In genomic region chr3L:8707821-8708220, dm6 we compare ENCODE assay signal across 2 fruit fly cellular contexts.
TF ChIP-seq lines count a peak whose summit lies in the region.

No protein-coding gene starts in this region.

TF ChIP-seq in whole organism, prepupa, 60 proteins besides CTCF, POLR2A, EP300 and RAD21 (continued from another document):
- TF ChIP-seq acj6 (GFP tag; optimal IDR thresholded peaks at IDR 0.05; lab: Kevin White, UChicago) = peak; percentile 13
- TF ChIP-seq achi (GFP tag; optimal IDR thresholded peaks at IDR 0.05; lab: Kevin White, UChicago) = peak; percentile 10
- no peak for TF ChIP-seq fd59A (GFP tag; optimal IDR thresholded peaks at IDR 0.05; lab: Kevin White, UChicago)
- no peak for TF ChIP-seq Sox14 (GFP tag; optimal IDR thresholded peaks at IDR 0.05; lab: Kevin White, UChicago)
- 0 out of 3 replicates have a peak, but pooled peaks have one; percentile 43 for TF ChIP-seq CG6163 (GFP tag; IDR thresholded peaks at IDR 0.05; lab: Robert Waterston, UW)
- TF ChIP-seq CG16779 (tag; optimal IDR thresholded peaks at IDR 0.05; lab: Kevin White, UChicago) = no peak
- no peak for TF ChIP-seq CG6854 (GFP tag; optimal IDR thresholded peaks at IDR 0.05; lab: Kevin White, UChicago)
- TF ChIP-seq CG8632 (GFP tag; optimal IDR thresholded peaks at IDR 0.05; lab: Kevin White, UChicago) = peak; percentile 22

TF ChIP-seq in whole organism, wandering third instar larva, 38 proteins besides CTCF, POLR2A, EP300 and RAD21 (continued from another document):
- TF ChIP-seq woc (GFP tag; optimal IDR thresholded peaks at IDR 0.05; lab: Kevin White, UChicago) = no peak
